Worm (Caenorhabditis elegans) whole organism, dauer: ENCODE measurements around the gene Y62H9A.7.

Experiments used
- unc-62 ChIP-seq: sonication (generic microtip); optimal IDR thresholded peaks from 2 replicates; lab custom pipeline; 2017; ENCODE audit warnings: missing biosample characterization, missing genetic modification reagents, missing genetic modification characterization

Y62H9A.7 gene

DNA sequence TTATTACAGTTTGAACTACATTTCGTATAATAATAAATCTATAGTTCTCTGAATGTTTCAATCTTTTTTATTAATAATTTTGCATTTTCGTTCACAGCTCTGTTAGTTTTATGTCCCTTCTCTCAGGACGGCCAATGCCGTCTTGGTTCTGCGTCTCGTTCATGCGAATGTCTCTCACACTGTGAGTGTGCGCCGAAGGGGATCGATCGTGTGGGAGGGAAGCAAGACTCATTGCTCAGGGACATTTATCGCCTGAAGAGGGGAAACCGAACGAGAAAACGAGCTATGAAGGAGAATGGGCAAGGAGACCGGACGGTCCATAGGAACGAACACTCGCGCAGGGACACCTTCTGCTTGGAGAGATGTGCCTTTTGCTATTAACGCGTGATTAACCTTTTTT is 13.6 kb upstream of the Y62H9A.7 start:
- TF ChIP-seq unc-62 (GFP tag; lab: Kevin White, UChicago): no peak

DNA sequence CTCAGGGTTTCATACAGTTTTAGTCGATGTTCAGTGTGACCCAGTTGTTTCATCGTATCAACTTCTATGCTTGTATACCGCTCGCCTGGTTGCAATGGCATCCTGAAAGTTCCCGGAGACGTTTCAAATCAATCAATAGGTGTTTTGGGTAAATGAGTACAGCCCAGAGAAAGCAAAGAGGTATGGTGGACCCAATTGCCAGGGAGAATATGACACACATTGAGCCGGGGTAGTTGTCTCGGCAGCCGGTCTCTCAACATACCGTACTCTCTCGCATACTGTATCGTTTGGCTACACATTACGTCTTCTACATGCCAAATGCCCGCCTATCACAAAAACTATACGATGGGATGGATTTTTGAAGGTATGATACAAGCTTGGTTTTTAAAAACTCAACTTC is 12.6 kb upstream of the Y62H9A.7 start, which contains the start of gene Y62H9A.9:
TSS of gene Y62H9A.9 (minus strand) at position 101 of the 400 bp plus-strand sequence.
- no peak for TF ChIP-seq unc-62 (GFP tag; lab: Kevin White, UChicago)

DNA sequence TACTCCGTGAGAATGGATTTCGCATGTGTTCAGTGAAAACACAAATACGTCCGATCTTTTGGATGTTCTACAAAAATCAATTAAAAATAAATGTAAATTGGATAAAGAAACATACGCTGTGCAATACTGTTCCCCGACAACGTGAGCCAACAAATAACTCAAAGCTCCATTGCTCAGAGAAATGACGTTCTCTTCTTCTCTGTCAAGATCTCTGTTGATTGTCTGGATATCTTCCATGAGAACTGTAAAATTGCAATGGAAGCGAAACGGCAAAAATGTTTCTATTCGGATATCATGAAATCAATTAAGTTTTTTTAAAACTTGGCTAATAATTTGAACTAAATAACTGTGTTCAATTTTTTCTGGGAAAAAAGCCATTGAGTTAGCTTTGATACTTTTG is 11.2 kb upstream of the Y62H9A.7 start:
- no peak for TF ChIP-seq unc-62 (GFP tag; lab: Kevin White, UChicago)

DNA sequence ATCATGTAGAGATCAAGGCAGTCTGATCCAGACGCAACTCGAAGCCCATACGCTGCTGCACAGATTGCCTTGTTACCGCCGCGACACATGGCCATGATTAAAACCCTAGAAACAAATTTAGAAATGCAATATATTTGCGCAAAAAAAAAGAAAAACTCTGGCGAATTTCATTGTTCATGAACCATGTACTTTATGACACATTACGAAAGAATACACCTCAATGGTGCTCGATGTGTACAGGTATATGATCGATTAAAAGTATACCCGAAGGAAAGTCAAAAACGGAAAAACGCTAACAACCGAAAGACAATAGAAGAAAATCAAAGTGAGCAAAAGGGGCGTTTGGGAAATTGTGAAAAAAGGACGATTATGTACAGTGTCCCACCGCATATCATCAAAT is 6.9 kb upstream of the Y62H9A.7 start, which contains the start of gene Y62H9A.8:
TSS of gene Y62H9A.8 (minus strand) at position 101 of the 400 bp plus-strand sequence.
- no peak for TF ChIP-seq unc-62 (GFP tag; lab: Kevin White, UChicago)

DNA sequence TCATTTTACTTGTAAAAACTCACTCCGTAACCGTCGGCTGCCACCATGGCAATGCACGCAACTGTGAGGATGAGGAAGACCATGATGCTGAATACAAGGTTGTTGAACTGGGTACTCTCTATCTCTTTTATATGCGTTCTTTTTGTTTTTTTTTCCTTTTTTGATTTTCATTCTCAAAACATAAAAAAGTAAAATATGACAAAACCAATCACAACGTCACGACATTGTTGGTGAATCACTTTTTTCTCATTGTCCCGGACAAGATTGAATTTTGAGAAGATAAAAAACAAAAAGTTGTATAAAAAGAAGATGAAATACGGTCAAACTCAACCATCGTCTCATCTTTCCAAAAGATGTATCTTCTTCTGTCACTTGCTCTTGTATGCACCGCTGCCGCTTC is 2.7 kb downstream of the Y62H9A.7 start, which contains the start of the genes Y62H9A.5 and ule-5:
TSS of gene Y62H9A.5 (minus strand) at position 101 of the 400 bp plus-strand sequence.
TSS of gene ule-5 (plus strand) at position 328 of the 400 bp plus-strand sequence.
- TF ChIP-seq unc-62 (GFP tag; lab: Kevin White, UChicago): no peak

DNA sequence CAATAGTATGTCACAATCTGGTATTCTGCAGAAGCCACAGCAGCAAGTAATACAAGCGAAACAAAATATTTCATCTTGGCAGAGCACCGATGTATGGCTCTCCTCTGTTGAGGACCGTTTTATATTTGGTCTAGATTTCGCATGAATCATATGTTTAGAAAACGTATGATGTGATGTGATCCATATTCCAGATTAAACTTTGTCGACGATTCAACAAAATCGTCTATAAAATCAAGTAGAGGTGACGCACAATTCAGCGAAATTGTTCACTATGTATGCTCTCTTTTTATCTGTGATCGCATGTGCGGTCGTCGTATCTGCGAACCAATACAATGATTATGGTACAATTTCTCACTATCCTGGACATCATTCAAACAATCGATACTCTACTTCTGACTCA is 5.6 kb downstream of the Y62H9A.7 start, which contains the start of the genes Y62H9A.3 and Y62H9A.4:
TSS of gene Y62H9A.3 (minus strand) at position 101 of the 400 bp plus-strand sequence.
TSS of gene Y62H9A.4 (plus strand) at position 256 of the 400 bp plus-strand sequence.
- no peak for TF ChIP-seq unc-62 (GFP tag; lab: Kevin White, UChicago)

DNA sequence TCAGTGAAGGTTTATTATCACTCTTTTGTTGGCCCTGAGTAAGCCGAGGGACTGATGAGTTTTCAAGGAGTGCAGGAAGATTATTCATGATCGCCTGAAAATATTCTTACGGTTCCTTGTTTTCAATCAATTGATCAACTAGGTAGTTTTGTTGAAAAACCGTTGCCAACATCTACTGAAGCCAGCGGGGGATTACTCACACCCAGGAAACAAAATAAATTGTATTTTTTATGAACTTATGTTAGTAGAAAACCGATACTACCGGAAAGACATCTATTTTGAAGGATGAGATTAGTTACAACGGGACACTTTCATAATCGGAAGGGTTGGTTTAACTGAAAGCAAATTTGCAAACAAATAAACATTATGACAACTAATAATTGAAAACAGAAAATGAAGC is 7.4 kb downstream of the Y62H9A.7 start, which contains the start of gene Y62H9A.2:
TSS of gene Y62H9A.2 (minus strand) at position 101 of the 400 bp plus-strand sequence.
- TF ChIP-seq unc-62 (GFP tag; lab: Kevin White, UChicago): no peak

DNA sequence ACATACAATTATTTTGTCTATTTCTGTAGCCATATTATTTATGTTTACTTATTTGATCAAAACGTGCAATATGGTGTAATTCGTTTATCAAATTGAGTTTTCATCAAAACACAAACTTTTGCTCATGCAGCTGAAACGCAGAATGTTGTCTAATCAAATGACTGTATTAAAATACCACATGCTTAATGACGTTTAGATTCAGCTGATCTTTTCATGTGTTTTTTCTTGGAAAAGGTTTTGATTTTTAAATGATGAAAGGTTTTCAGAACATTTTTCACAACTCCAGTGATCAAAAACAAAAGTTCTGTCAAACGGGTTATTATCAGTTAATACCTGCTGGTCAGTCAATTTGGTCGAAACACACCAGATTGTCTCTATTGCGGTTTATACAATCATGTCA is 10.2 kb downstream of the Y62H9A.7 start, which contains the start of gene Y62H9A.1:
TSS of gene Y62H9A.1 (plus strand) at position 282 of the 400 bp plus-strand sequence.
- no peak for TF ChIP-seq unc-62 (GFP tag; lab: Kevin White, UChicago)

DNA sequence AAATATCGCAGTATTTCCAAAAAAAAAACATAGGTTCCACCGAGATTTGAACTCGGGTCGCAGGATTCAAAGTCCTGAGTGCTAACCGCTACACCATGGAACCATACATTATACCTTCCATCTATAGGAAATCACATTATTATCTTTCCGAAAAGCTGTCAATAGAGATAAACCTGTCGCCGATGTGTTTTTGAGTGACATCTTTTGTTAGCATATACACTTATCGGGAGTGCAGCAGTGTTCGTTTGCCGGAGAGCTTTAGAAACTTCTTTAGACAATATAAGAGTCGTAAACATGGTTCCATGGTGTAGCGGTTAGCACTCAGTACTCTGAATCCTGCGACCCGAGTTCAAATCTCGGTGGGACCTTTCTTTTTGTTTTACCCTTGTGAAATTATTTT is 13.3 kb downstream of the Y62H9A.7 start:
- TF ChIP-seq unc-62 (GFP tag; lab: Kevin White, UChicago): no peak

DNA sequence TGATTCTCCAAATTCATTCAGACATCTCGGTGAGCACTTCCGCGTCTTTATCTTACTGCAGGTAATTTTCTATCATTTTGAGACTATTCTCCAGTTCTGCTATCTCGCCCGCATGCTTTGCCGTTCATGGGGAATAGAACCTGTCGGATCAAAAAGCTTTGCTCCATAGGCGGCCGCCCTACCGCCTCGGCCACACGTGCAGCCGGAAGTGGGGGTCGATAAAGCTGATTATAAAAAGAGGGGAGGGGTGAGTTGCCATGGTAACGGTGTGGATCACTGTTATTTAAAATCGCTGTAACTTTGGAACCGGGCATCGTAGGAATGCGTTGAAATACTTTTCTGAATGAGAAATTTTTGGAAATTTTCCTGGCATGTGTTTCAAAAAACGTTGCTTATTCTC is 15.1 kb downstream of the Y62H9A.7 start:
- TF ChIP-seq unc-62 (GFP tag; lab: Kevin White, UChicago): no peak

DNA sequence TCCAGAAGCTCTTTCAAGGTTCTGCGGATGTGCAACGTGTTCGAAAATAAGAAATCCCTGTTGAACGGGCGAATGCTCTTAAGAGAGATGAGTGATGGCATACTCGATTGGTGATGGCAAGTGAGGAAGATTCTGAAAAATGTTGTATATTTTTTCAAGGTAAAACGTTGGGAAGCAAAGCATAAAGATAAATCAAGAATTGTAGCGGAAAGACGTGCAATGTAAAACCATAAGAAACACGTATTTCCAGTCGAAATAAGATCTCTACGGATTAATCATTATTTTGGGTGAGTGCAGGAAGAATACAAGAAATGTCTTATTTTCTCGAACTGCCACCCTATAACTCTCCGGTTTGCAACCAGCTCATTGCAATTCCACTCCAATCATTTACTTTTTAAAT is 16.2 kb downstream of the Y62H9A.7 start, which contains the start of gene dot-1.2:
TSS of gene dot-1.2 (minus strand) at position 101 of the 400 bp plus-strand sequence.
- no peak for TF ChIP-seq unc-62 (GFP tag; lab: Kevin White, UChicago)

DNA sequence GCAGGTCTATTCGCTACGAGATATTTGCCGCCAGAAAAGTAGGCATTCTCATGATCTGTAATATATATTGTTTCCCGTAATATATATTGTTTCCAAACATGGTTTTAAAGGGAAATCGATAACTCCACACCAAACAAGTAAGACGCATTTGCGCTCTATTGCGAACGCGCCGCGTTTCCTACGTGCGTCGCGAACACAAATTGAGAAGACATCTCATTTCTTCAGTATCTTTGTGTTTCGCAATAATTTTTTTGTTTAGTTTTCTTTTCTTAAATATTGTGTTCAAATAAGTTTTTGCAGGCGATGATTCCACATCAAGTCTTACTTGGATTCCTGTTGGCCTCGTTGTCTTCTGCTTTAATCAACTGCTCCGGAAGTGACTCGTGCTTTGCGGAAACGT is 20.4 kb downstream of the Y62H9A.7 start, which contains the start of gene F54F7.6:
TSS of gene F54F7.6 (plus strand) at position 301 of the 400 bp plus-strand sequence.
- TF ChIP-seq unc-62 (GFP tag; lab: Kevin White, UChicago): no peak

DNA sequence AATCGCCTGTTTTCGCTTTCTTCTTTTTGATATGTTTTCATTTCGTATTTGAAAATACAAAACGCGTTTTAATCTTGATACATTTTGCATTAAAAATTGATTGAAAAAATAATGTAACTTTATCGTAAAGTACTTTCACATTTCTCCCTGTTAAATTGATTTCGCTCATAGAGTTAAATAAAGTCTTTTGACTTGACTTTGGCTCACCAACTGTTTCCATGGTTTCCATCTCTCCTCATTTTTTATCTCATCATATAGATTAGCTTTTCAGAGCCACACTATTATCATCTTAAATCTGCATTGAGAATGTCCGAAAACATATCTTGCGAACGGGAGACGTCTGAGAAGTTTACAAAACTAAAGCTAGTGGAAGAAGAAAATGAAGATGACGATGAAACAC is 22.2 kb downstream of the Y62H9A.7 start, which contains the start of gene F54F7.10:
TSS of gene F54F7.10 (plus strand) at position 301 of the 400 bp plus-strand sequence.
- no peak for TF ChIP-seq unc-62 (GFP tag; lab: Kevin White, UChicago)

DNA sequence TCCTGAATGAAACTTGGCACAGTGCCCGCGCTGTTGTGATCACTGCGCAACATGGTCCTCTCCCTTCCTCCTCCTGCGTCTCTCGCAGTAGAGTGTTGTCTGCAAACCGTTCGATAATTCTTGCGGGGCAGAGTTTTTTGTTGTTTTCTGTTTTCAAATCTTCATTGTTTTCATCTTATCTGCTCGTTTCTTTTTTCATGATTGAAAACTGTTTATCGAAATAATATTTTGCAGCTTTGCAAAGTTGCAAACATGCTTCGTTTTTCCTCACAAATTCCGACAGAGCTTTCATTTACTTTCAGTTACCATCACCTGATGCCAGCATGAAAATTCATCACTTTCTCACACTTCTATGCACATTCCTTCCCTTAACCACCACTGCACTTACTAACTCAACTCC is 28.3 kb downstream of the Y62H9A.7 start, which contains the start of gene mes-1:
TSS of gene mes-1 (plus strand) at position 301 of the 400 bp plus-strand sequence.
- no peak for TF ChIP-seq unc-62 (GFP tag; lab: Kevin White, UChicago)

DNA sequence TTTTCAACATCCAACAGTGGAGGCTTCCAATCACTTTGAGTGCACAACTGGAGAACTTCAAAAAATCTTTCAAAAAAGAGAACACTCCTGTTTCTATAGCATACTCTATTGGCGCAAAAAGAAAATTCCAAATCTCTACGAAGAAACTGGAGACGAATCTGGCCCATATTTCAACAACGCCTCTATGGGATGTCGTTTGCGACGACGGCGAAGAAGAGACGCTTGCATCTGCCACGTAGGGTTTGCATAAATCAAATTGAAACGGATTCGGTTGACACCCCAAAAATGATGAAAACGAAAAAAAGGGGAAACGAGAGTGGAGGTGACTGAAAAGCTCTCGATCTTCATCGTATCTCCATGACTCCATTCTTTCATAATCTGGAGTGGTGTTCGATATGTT is 29.3 kb downstream of the Y62H9A.7 start:
- TF ChIP-seq unc-62 (GFP tag; lab: Kevin White, UChicago): no peak

DNA sequence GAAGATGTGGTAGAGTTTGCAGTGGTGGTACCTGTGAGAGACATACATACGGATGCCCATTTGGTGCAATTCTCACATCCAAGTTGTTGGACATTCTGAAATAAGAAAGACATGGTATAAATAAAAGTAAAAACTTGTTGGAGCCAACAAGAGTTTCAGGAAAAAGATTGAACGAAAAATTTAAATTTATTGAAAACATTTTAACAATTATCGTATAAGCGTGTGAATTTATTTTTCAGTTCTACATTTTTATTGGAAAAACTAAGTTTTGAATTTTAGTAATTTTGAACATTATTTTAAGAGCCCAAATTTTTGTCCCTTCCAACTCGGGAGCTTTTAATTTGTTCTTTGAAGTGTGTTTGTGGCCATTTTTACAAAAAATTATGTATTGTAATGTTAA is 30.6 kb downstream of the Y62H9A.7 start, which contains the start of gene F54F7.8:
TSS of gene F54F7.8 (minus strand) at position 101 of the 400 bp plus-strand sequence.
- no peak for TF ChIP-seq unc-62 (GFP tag; lab: Kevin White, UChicago)

DNA sequence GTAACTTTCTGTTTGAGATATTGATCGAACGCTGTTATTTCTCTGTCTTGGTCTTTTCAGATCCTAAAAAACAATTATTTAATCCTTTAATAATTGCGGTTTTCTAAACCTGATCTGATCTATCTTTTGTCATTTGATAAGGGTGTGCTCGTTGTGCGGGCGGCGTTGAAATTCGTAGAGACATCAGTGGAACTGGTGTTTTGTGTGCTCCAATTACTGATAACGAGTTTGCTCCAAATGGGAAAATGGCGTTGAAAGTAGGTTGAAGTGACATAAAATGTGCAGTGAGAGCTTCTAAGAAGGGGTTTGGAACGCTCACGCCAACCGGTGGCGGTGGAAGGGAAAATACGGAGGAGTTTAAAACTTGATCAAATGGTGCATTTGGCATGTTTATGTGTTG is 31.0 kb downstream of the Y62H9A.7 start:
- TF ChIP-seq unc-62 (GFP tag; lab: Kevin White, UChicago): no peak
